Worm (Caenorhabditis elegans): Measurements from ENCODE around the gene zipt-3.

DNA sequence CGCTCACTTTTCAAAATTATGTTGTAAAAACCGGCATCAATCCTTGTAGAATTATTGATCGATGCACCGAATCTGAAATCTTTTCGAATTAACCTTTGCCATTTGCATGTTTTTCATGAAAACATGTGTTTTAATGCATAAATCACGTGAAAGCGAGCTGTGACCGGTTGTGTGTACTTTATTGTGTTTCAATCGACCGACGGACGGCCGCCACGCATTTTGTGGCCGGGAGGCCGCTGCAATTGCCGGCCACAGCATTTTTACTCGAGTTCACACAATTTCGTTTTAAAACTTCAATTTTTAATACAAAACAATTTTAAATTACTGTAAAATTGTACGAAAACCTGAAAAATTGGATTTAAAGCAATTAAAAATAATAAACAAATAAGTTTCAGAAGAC lies 29.0 kb upstream of the zipt-3 start, which contains the start of gene C25H3.11:
- TF ChIP-seq him-1 (tag; optimal IDR thresholded peaks at IDR 0.05) (no peak), W03F9.2 (tag; optimal IDR thresholded peaks at IDR 0.05) (no peak)
